Worm (Caenorhabditis elegans): ENCODE results near the gene K11G9.5.

- TF ChIP-seq hlh-17 (GFP tag; optimal IDR thresholded peaks at IDR 0.05; ENCODE audit: borderline replicate concordance) (no peak), C34B4.2 (tag; optimal IDR thresholded peaks at IDR 0.05) (no peak), alr-1 (tag; optimal IDR thresholded peaks at IDR 0.05; ENCODE audit: borderline replicate concordance) (no peak), blmp-1 (tag; optimal IDR thresholded peaks at IDR 0.05) (no peak)
Observed at ce11 chrV:6658765-6659164, 29.5 kb downstream of the K11G9.5 start.
